Worm (Caenorhabditis elegans): Measurements from ENCODE around the gene csa-1.

The csa-1 gene

DNA sequence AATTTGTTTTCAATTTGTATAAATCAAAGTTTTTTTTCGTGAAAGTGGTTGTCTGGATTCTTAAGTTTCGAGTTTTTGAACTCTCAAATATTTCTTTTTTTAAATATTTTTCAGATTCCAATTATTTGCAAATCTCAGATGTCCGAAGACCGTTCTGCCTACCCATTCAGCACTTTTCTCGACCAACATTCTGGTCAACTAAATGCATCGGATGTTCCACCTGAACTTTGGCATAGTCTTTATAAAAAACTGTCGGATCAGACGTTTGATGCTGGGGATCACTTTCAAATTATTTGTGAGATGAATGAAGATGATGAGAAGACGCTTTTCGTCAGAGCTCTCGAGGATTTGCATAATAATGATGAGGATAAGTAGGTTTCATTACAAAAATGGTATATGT is 19.3 kb upstream of the csa-1 start, which contains the start of gene ttll-12:
TSS of gene ttll-12 (plus strand) at position 139 of the 400 bp plus-strand sequence.
- TF ChIP-seq ces-1 (GFP tag; optimal IDR thresholded peaks at IDR 0.05) (no peak), mep-1 (tag; optimal IDR thresholded peaks at IDR 0.05) (peak; percentile 10), unc-98 (GFP tag; IDR thresholded peaks at IDR 0.05) (no peak)

DNA sequence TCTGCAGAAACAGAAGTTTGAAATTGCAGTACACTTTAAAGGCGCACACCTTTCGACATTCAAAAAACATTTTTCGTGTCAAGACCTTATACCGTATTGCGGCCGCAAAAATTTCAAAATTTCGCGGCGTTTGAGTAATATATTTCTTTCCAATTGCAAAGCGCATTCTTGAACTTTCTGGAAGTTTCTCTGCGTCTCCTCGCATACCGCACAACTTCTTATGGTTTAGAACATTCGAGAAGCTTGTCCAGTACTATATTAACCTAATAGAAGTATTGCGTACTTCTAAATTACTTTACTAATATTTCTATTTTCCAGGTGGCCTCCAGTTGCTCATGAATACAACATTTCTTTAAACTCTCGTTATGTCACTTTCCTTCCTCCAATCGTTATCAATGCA is 17.1 kb upstream of the csa-1 start:
- TF ChIP-seq mep-1 (tag; optimal IDR thresholded peaks at IDR 0.05) (peak; percentile 32), mab-9 (GFP tag; IDR thresholded peaks at IDR 0.05) (no peak), C16A3.4 (tag; optimal IDR thresholded peaks at IDR 0.05) (no peak), lin-15B (tag; optimal IDR thresholded peaks at IDR 0.05) (no peak), ztf-4 (tag; optimal IDR thresholded peaks at IDR 0.05) (no peak), F16B12.6 (tag; optimal IDR thresholded peaks at IDR 0.05) (no peak), vab-15 (tag; optimal IDR thresholded peaks at IDR 0.05) (no peak)

DNA sequence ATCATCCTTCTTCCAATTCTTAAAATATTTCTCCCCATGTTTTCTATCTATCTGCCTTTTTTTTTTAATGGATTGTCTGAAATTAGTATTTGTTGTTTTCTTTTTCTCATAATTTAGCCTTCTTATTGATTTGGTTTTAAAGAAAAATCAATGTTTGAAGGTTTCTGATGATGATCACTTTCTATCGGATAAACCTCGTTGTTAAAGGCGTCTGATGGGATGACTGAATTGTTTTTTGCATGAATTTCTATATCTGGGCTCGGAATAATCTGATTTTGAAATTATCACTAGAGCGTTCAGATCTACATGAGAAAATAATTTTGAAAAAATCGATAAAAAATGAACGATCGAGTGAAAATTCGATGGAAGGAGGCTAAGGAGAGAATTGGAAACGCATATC is 14.2 kb upstream of the csa-1 start, which contains the start of gene scp-1:
TSS of gene scp-1 (plus strand) at position 301 of the 400 bp plus-strand sequence.
- TF ChIP-seq egl-27 (tag; optimal IDR thresholded peaks at IDR 0.05) (no peak), unc-130 (tag; optimal IDR thresholded peaks at IDR 0.05) (no peak), fkh-8 (tag; optimal IDR thresholded peaks at IDR 0.05) (no peak), snu-23 (GFP tag; optimal IDR thresholded peaks at IDR 0.05) (no peak), skn-1 (tag; optimal IDR thresholded peaks at IDR 0.05) (no peak), Y116A8C.19 (tag; optimal IDR thresholded peaks at IDR 0.05; ENCODE audit: borderline replicate concordance) (no peak), lin-39 (tag; optimal IDR thresholded peaks at IDR 0.05) (no peak), fos-1 (tag; optimal IDR thresholded peaks at IDR 0.05) (no peak)

DNA sequence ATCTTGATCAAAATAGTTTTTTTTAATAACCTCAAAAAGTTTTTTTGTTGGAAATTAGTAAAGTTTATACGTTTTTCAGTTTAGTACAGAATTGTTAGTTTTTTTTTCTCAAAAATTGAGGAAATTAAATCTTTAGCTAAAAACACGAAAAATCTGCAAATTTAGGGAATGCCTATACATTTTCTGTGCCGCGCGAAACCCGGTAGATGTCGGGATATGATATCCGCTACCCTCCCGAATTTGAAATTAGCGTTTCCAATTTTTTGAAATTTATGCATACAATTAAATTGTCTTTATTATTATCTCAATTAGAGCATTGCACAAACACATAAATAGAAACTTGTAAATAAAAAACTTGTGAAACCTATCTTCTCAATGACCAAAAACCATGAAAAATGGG is 13.5 kb upstream of the csa-1 start:
- TF ChIP-seq aly-2 (tag; optimal IDR thresholded peaks at IDR 0.05) (no peak), lir-3 (tag; optimal IDR thresholded peaks at IDR 0.05; ENCODE audit: poor library complexity) (no peak), nhr-28 (tag; optimal IDR thresholded peaks at IDR 0.05) (no peak), hlh-4 (tag; optimal IDR thresholded peaks at IDR 0.05) (no peak), nhr-47 (tag; optimal IDR thresholded peaks at IDR 0.05) (no peak), zag-1 (tag; optimal IDR thresholded peaks at IDR 0.05) (no peak), fkh-8 (tag; optimal IDR thresholded peaks at IDR 0.05) (no peak), ceh-8 (GFP tag; optimal IDR thresholded peaks at IDR 0.05) (no peak), elt-3 (tag; optimal IDR thresholded peaks at IDR 0.05) (no peak), lin-15B (tag; optimal IDR thresholded peaks at IDR 0.05) (no peak)

DNA sequence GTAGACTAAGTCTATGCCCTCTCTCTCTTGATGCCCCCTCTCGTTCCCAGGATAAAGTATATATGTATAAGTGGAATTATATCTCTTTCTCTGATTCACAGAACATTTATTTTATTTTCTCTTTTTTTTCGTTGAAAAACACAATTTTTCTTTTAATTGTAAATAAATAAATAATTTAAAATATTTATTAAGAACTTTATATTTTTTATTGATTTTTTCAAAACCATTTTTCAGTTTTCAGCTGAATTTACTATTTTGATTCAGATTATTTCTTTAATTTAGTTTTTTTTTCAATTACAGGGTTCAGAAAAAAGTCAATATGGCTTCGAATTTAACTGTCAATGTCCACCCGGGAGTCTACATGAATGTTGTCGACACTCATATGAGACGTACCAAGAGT is 11.8 kb upstream of the csa-1 start, which contains the start of gene eif-3.F:
TSS of gene eif-3.F (plus strand) at position 301 of the 400 bp plus-strand sequence.
- TF ChIP-seq dpl-1 (GFP tag; optimal IDR thresholded peaks at IDR 0.05) (no peak), nhr-19 (GFP tag; conservative IDR thresholded peaks at IDR 0.05) (no peak), unc-86 (tag; optimal IDR thresholded peaks at IDR 0.05) (no peak), sox-4 (tag; optimal IDR thresholded peaks at IDR 0.05) (no peak), nhr-85 (tag) (no peak), aha-1 (tag; optimal IDR thresholded peaks at IDR 0.05) (no peak), ceh-90 (tag; optimal IDR thresholded peaks at IDR 0.05) (no peak), lsy-2 (tag; optimal IDR thresholded peaks at IDR 0.05) (no peak), nhr-90 (tag; optimal IDR thresholded peaks at IDR 0.05; ENCODE audit: poor library complexity) (no peak), jun-1 (tag; optimal IDR thresholded peaks at IDR 0.05) (no peak), lin-35 (GFP tag; optimal IDR thresholded peaks at IDR 0.05) (no peak), zag-1 (tag; optimal IDR thresholded peaks at IDR 0.05) (no peak), lin-39 (tag; optimal IDR thresholded peaks at IDR 0.05) (no peak), unc-30 (tag; optimal IDR thresholded peaks at IDR 0.05) (no peak)

All from whole organism, L1 larva.